Fruit fly (Drosophila melanogaster) whole organism, prepupa: Measurements from ENCODE around the gene Cyp12a5.

Source experiments
- Blimp-1 ChIP-seq: fragments of 200-800 bp; sonication (Bioruptor generic); optimal IDR thresholded peaks from 3 replicates; lab custom pipeline; 2017; ENCODE audit warnings: missing biosample characterization, missing genetic modification characterization, mild to moderate bottlenecking, moderate library complexity, missing genetic modification reagents
- CG10631 ChIP-seq: fragments of 200-800 bp; sonication (Bioruptor generic); optimal IDR thresholded peaks from 2 replicates; lab custom pipeline; 2016; ENCODE audit warnings: missing biosample characterization, missing genetic modification characterization
- CG11294 ChIP-seq: fragments of 200-800 bp; sonication (Bioruptor generic); IDR thresholded peaks from 2 replicates; pipeline ENCODE4 v1.3.6; 2022; ENCODE audit warnings: missing biosample characterization, missing genetic modification characterization
- CG11762 ChIP-seq: fragments of 200-800 bp; sonication (Bioruptor generic); optimal IDR thresholded peaks from 3 replicates; lab custom pipeline; 2016; ENCODE audit warnings: missing biosample characterization, missing genetic modification characterization; ENCODE audit not compliant: insufficient read depth
- CG15336 ChIP-seq: fragments of 200-800 bp; sonication (Bioruptor generic); IDR thresholded peaks from 2 replicates; pipeline ENCODE4 v1.3.6; 2022; ENCODE audit warnings: missing biosample characterization, missing genetic modification characterization
- CG1621 ChIP-seq: fragments of 200-800 bp; sonication (Bioruptor generic); optimal IDR thresholded peaks from 3 replicates; lab custom pipeline; 2018; ENCODE audit warnings: missing biosample characterization, mild to moderate bottlenecking, missing genetic modification characterization
- CG3032 ChIP-seq: fragments of 200-800 bp; optimal IDR thresholded peaks from 2 replicates; lab custom pipeline; 2019; ENCODE audit warnings: missing biosample characterization, mild to moderate bottlenecking, missing genetic modification characterization, moderate library complexity
- CG31627 ChIP-seq: fragments of 200-800 bp; sonication (Bioruptor generic); optimal IDR thresholded peaks from 3 replicates; lab custom pipeline; 2016; ENCODE audit warnings: missing biosample characterization, missing genetic modification characterization
- CG32006 ChIP-seq: fragments of 200-800 bp; sonication (Bioruptor generic); optimal IDR thresholded peaks from 3 replicates; lab custom pipeline; 2017; ENCODE audit warnings: missing biosample characterization, mild to moderate bottlenecking, missing genetic modification characterization
- CG34406 ChIP-seq: fragments of 200-800 bp; sonication (Bioruptor generic); optimal IDR thresholded peaks from 3 replicates; lab custom pipeline; 2016; ENCODE audit warnings: missing biosample characterization, missing genetic modification characterization
- CG4318 ChIP-seq: fragments of 200-800 bp; sonication (Bioruptor generic); optimal IDR thresholded peaks from 3 replicates; lab custom pipeline; 2017; ENCODE audit warnings: missing biosample characterization, mild to moderate bottlenecking, missing genetic modification characterization
- CG6163 ChIP-seq: fragments of 200-800 bp; sonication (Bioruptor generic); IDR thresholded peaks from 3 replicates; pipeline ENCODE4 v1.3.6; 2022; ENCODE audit warnings: missing biosample characterization, missing genetic modification characterization
- CG6276 ChIP-seq: fragments of 200-800 bp; sonication (Bioruptor generic); optimal IDR thresholded peaks from 2 replicates; lab custom pipeline; 2017; ENCODE audit warnings: missing biosample characterization, mild to moderate bottlenecking, missing genetic modification characterization
- CG6792 ChIP-seq: fragments of 200-800 bp; sonication (Bioruptor generic); optimal IDR thresholded peaks from 3 replicates; lab custom pipeline; 2016; ENCODE audit warnings: missing biosample characterization, missing genetic modification characterization
- CG6808 ChIP-seq: fragments of 200-800 bp; sonication (Bioruptor generic); optimal IDR thresholded peaks from 3 replicates; lab custom pipeline; 2017; ENCODE audit warnings: missing biosample characterization, missing genetic modification characterization, mild to moderate bottlenecking, moderate library complexity, missing genetic modification reagents
- CG6854 ChIP-seq: fragments of 200-800 bp; sonication (Bioruptor generic); optimal IDR thresholded peaks from 2 replicates; lab custom pipeline; 2017; ENCODE audit warnings: missing biosample characterization, mild to moderate bottlenecking, missing genetic modification characterization
- CG7368 ChIP-seq: fragments of 200-800 bp; sonication (Bioruptor generic); optimal IDR thresholded peaks from 3 replicates; lab custom pipeline; 2016; ENCODE audit warnings: missing biosample characterization, missing genetic modification characterization
- CG8119 ChIP-seq: fragments of 200-800 bp; sonication (Bioruptor generic); IDR thresholded peaks from 3 replicates; pipeline ENCODE4 v1.3.6; 2022; ENCODE audit warnings: missing biosample characterization, missing genetic modification characterization
- CG8319 ChIP-seq: fragments of 200-800 bp; sonication (Bioruptor generic); optimal IDR thresholded peaks from 3 replicates; lab custom pipeline; 2016; ENCODE audit warnings: missing biosample characterization, missing genetic modification characterization
- CG8632 ChIP-seq: fragments of 200-800 bp; sonication (Bioruptor generic); optimal IDR thresholded peaks from 3 replicates; lab custom pipeline; 2016; ENCODE audit warnings: missing biosample characterization, missing genetic modification characterization
- CG9139 ChIP-seq: fragments of 200-800 bp; sonication (Bioruptor generic); optimal IDR thresholded peaks from 3 replicates; lab custom pipeline; 2017; ENCODE audit warnings: missing biosample characterization, mild to moderate bottlenecking, missing genetic modification characterization
- Eip75B ChIP-seq: fragments of 200-800 bp; sonication (Bioruptor generic); optimal IDR thresholded peaks from 3 replicates; lab custom pipeline; 2016; ENCODE audit warnings: missing biosample characterization, missing genetic modification characterization
- Eip78C ChIP-seq: fragments of 200-800 bp; sonication (Bioruptor generic); peaks from one replicate; lab custom pipeline; 2016; ENCODE audit warnings: missing biosample characterization, missing genetic modification characterization
- Eip93F ChIP-seq: fragments of 200-800 bp; sonication (Bioruptor generic); optimal IDR thresholded peaks from 2 replicates; lab custom pipeline; 2016; ENCODE audit warnings: missing biosample characterization, mild to moderate bottlenecking, missing genetic modification characterization
- Ets96B ChIP-seq: fragments of 200-800 bp; optimal IDR thresholded peaks from 2 replicates; lab custom pipeline; 2019; ENCODE audit warnings: missing biosample characterization, mild to moderate bottlenecking, missing genetic modification characterization, moderate library complexity
- Gug ChIP-seq: fragments of 200-800 bp; sonication (Bioruptor generic); IDR thresholded peaks from 2 replicates; pipeline ENCODE4 v1.3.6; 2022; ENCODE audit warnings: missing biosample characterization, missing genetic modification characterization
- Hr38 ChIP-seq: sonication (Bioruptor generic); optimal IDR thresholded peaks from 2 replicates; lab custom pipeline; 2016; ENCODE audit warnings: missing biosample characterization, missing genetic modification characterization
- Hr39 ChIP-seq: fragments of 200-800 bp; sonication (Bioruptor generic); optimal IDR thresholded peaks from 2 replicates; lab custom pipeline; 2016; ENCODE audit warnings: missing biosample characterization, missing genetic modification characterization
- Hr4 ChIP-seq: fragments of 200-800 bp; sonication (Bioruptor generic); optimal IDR thresholded peaks from 3 replicates; lab custom pipeline; 2016; ENCODE audit warnings: missing biosample characterization, missing genetic modification characterization
- Lpt ChIP-seq: fragments of 200-800 bp; sonication (Bioruptor generic); optimal IDR thresholded peaks from 3 replicates; lab custom pipeline; 2016; ENCODE audit warnings: missing biosample characterization, missing genetic modification characterization
- Met ChIP-seq: fragments of 200-800 bp; sonication (Bioruptor generic); optimal IDR thresholded peaks from 3 replicates; lab custom pipeline; 2016; ENCODE audit warnings: missing biosample characterization, missing genetic modification characterization
- OdsH ChIP-seq: fragments of 200-800 bp; sonication (Bioruptor generic); optimal IDR thresholded peaks from 3 replicates; lab custom pipeline; 2016; ENCODE audit warnings: missing biosample characterization, missing genetic modification characterization
- Smox ChIP-seq: fragments of 200-800 bp; sonication (Bioruptor generic); optimal IDR thresholded peaks from 3 replicates; lab custom pipeline; 2016; ENCODE audit warnings: missing biosample characterization, missing genetic modification characterization
- Sox102F ChIP-seq: fragments of 200-800 bp; sonication (Bioruptor generic); optimal IDR thresholded peaks from 2 replicates; lab custom pipeline; 2016; ENCODE audit warnings: missing biosample characterization, mild to moderate bottlenecking, missing genetic modification characterization
- Sox14 ChIP-seq: fragments of 200-800 bp; sonication (Bioruptor generic); optimal IDR thresholded peaks from 3 replicates; lab custom pipeline; 2016; ENCODE audit warnings: missing biosample characterization, missing genetic modification characterization
- Sox15 ChIP-seq: fragments of 200-800 bp; sonication (Bioruptor generic); optimal IDR thresholded peaks from 3 replicates; lab custom pipeline; 2016; ENCODE audit warnings: missing biosample characterization, missing genetic modification characterization
- achi ChIP-seq: fragments of 200-800 bp; sonication (Bioruptor generic); optimal IDR thresholded peaks from 3 replicates; lab custom pipeline; 2016; ENCODE audit warnings: missing biosample characterization, missing genetic modification characterization
- acj6 ChIP-seq: fragments of 200-800 bp; sonication (Bioruptor generic); optimal IDR thresholded peaks from 3 replicates; lab custom pipeline; 2016; ENCODE audit warnings: missing biosample characterization, missing genetic modification characterization
- cyc ChIP-seq: fragments of 200-800 bp; sonication (Bioruptor generic); optimal IDR thresholded peaks from 3 replicates; lab custom pipeline; 2016; ENCODE audit warnings: missing biosample characterization, missing genetic modification characterization
- dac ChIP-seq: fragments of 200-800 bp; sonication (Bioruptor generic); optimal IDR thresholded peaks from 2 replicates; lab custom pipeline; 2017; ENCODE audit warnings: missing biosample characterization, mild to moderate bottlenecking, missing genetic modification characterization
- dsx ChIP-seq: fragments of 200-800 bp; optimal IDR thresholded peaks from 3 replicates; lab custom pipeline; 2019; ENCODE audit warnings: missing biosample characterization, mild to moderate bottlenecking, missing genetic modification characterization, moderate library complexity; ENCODE audit not compliant: poor library complexity, severe bottlenecking
- eg ChIP-seq: fragments of 200-800 bp; sonication (Bioruptor generic); IDR thresholded peaks from 3 replicates; pipeline ENCODE4 v1.3.6; 2022; ENCODE audit warnings: missing biosample characterization, missing genetic modification characterization
- fd59A ChIP-seq: fragments of 200-800 bp; sonication (Bioruptor generic); optimal IDR thresholded peaks from 2 replicates; lab custom pipeline; 2017; ENCODE audit warnings: missing biosample characterization, mild to moderate bottlenecking, missing genetic modification characterization, missing genetic modification reagents
- fd85E ChIP-seq: fragments of 200-800 bp; sonication (Bioruptor generic); optimal IDR thresholded peaks from 3 replicates; lab custom pipeline; 2016; ENCODE audit warnings: missing biosample characterization, missing genetic modification characterization
- fkh ChIP-seq: fragments of 200-800 bp; sonication (Bioruptor generic); optimal IDR thresholded peaks from 3 replicates; lab custom pipeline; 2017; ENCODE audit warnings: missing biosample characterization, mild to moderate bottlenecking, missing genetic modification characterization, moderate library complexity
- lz ChIP-seq: fragments of 200-800 bp; sonication (Bioruptor generic); optimal IDR thresholded peaks from 3 replicates; lab custom pipeline; 2016; ENCODE audit warnings: missing biosample characterization, missing genetic modification characterization
- pdm3 ChIP-seq: fragments of 200-800 bp; sonication (Bioruptor generic); optimal IDR thresholded peaks from 3 replicates; lab custom pipeline; 2016; ENCODE audit warnings: missing biosample characterization, missing genetic modification characterization
- salr ChIP-seq, 2 experiments: fragments of 200-800 bp; sonication (Bioruptor generic); optimal IDR thresholded peaks; 3 replicates each; lab custom pipeline; 2016 to 2018; ENCODE audit warnings: missing biosample characterization in 2 of 2, missing genetic modification characterization in 2 of 2, mild to moderate bottlenecking in 1 of 2
- spab ChIP-seq: fragments of 200-800 bp; sonication (Bioruptor generic); optimal IDR thresholded peaks from 2 replicates; lab custom pipeline; 2017; ENCODE audit warnings: missing biosample characterization, mild to moderate bottlenecking, missing genetic modification characterization, missing genetic modification reagents
- ss ChIP-seq, 2 experiments: fragments of 200-800 bp; sonication (Bioruptor generic); optimal IDR thresholded peaks; 2 replicates in 1 of 2; 3 replicates in 1 of 2; lab custom pipeline; 2017 to 2018; ENCODE audit warnings: mild to moderate bottlenecking in 2 of 2, missing biosample characterization in 2 of 2, missing genetic modification characterization in 2 of 2, moderate library complexity in 1 of 2
- svp ChIP-seq: fragments of 200-800 bp; sonication (Bioruptor generic); peaks from one replicate; lab custom pipeline; 2016; ENCODE audit warnings: missing biosample characterization, missing genetic modification characterization
- topi ChIP-seq: fragments of 200-800 bp; sonication (Bioruptor generic); optimal IDR thresholded peaks from 3 replicates; lab custom pipeline; 2016; ENCODE audit warnings: missing biosample characterization, missing genetic modification characterization
- vri ChIP-seq: fragments of 200-800 bp; sonication (Bioruptor generic); optimal IDR thresholded peaks from 3 replicates; lab custom pipeline; 2016; ENCODE audit warnings: missing biosample characterization, mild to moderate bottlenecking, missing genetic modification characterization

Gene Cyp12a5

DNA sequence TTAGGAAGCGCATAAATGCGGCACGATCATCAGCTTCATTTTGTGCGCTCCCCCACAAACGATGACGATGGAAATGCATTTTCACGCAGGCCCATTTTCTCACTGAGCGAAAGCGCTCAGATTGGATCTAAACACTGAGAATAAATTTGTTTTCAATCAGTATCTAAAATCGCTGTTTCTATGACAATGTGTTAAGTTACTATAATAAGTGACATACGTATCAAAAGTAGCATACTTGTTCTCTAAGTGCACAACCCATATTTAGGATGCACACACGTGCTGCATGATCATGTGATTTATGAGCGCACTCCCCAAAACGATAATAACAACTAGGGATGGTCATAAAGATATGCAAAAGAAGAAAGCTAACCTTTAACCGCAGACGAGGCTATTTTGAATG is 24.3 kb upstream of the Cyp12a5 start:
- TF ChIP-seq CG8119 (peak; percentile 41; the same call in 1 of the 3 replicates), CG3032 (tag; lab: Kevin White, UChicago) (no peak), CG1621 (no peak), Eip75B (peak; percentile 6), Hr39 (GFP tag; lab: Kevin White, UChicago) (no peak), Sox15 (GFP tag; lab: Kevin White, UChicago) (no peak), Hr38 (GFP tag; lab: Kevin White, UChicago) (no peak), CG6163 (peak; percentile 61; the same call in 2 of the 3 replicates), OdsH (GFP tag; lab: Kevin White, UChicago) (no peak), Blimp-1 (GFP tag; lab: Kevin White, UChicago) (no peak), dsx (GFP tag; lab: Kevin White, UChicago) (no peak), lz (GFP tag; lab: Kevin White, UChicago) (no peak), spab (GFP tag; lab: Kevin White, UChicago) (no peak), CG11762 (GFP tag; lab: Kevin White, UChicago) (no peak), eg (GFP tag; lab: Robert Waterston, UW) (0 out of 3 replicates have a peak, but pooled peaks have one; percentile 40), svp (GFP tag; lab: Kevin White, UChicago) (peak; percentile 5), CG6792 (no peak), pdm3 (GFP tag; lab: Kevin White, UChicago) (no peak), Sox102F (GFP tag; lab: Kevin White, UChicago) (no peak), CG6276 (peak; percentile 32), topi (GFP tag; lab: Kevin White, UChicago) (no peak), Eip93F (GFP tag; lab: Kevin White, UChicago) (no peak), Gug (GFP tag; lab: Robert Waterston, UW) (no peak), CG10631 (GFP tag; lab: Kevin White, UChicago) (peak; percentile 3), CG15336 (GFP tag; lab: Robert Waterston, UW) (peak; percentile 42; the same call in 1 of the 2 replicates), Lpt (GFP tag; lab: Kevin White, UChicago) (peak; percentile 2), cyc (no peak), Met (GFP tag; lab: Kevin White, UChicago) (no peak), fd85E (GFP tag; lab: Kevin White, UChicago) (no peak), salr (GFP tag; optimal IDR thresholded peaks at IDR 0.05; lab: Kevin White, UChicago) (no peak), CG8319 (no peak), CG4318 (GFP tag; lab: Kevin White, UChicago) (no peak), Eip78C (GFP tag; lab: Kevin White, UChicago) (peak; percentile 64), CG31627 (GFP tag; lab: Kevin White, UChicago) (no peak), acj6 (GFP tag; lab: Kevin White, UChicago) (no peak), ss (GFP tag; optimal IDR thresholded peaks at IDR 0.05; lab: Kevin White, UChicago) (no peak), achi (GFP tag; lab: Kevin White, UChicago) (no peak), CG34406 (GFP tag; lab: Kevin White, UChicago) (no peak), fd59A (no peak), CG11294 (no peak), CG32006 (GFP tag; lab: Kevin White, UChicago) (peak; percentile 58), CG7368 (GFP tag; lab: Kevin White, UChicago) (no peak), Smox (no peak), dac (no peak), Hr4 (GFP tag; lab: Kevin White, UChicago) (peak; percentile 50), fkh (GFP tag; lab: Kevin White, UChicago) (no peak), CG6808 (no peak), vri (no peak), CG9139 (no peak), CG6854 (GFP tag; lab: Kevin White, UChicago) (no peak), Ets96B (tag; lab: Kevin White, UChicago) (no peak), CG8632 (no peak), Sox14 (GFP tag; lab: Kevin White, UChicago) (no peak)
